Worm (Caenorhabditis elegans) whole organism, L3 larva: ENCODE measurements around the gene gtf-2H4.

Experiments used
- aly-2 ChIP-seq: fragments of 150-350 bp; optimal IDR thresholded peaks from 2 replicates; lab custom pipeline; 2014; ENCODE audit warnings: missing biosample characterization, missing genetic modification characterization
- ama-1 ChIP-seq: fragments of 150-350 bp; optimal IDR thresholded peaks from 2 replicates; lab custom pipeline; 2018
- egl-27 ChIP-seq: sonication (generic microtip); optimal IDR thresholded peaks from 4 replicates; lab custom pipeline; 2017; ENCODE audit warnings: missing biosample characterization, missing genetic modification reagents, missing genetic modification characterization
- nhr-11 ChIP-seq: fragments of 150-350 bp; optimal IDR thresholded peaks from 2 replicates; lab custom pipeline; 2014; ENCODE audit warnings: missing biosample characterization, missing genetic modification characterization
- nhr-77 ChIP-seq: fragments of 150-350 bp; optimal IDR thresholded peaks from 2 replicates; lab custom pipeline; 2014; ENCODE audit warnings: missing biosample characterization, missing genetic modification characterization
- sea-2 ChIP-seq: fragments of 150-350 bp; sonication (generic microtip); optimal IDR thresholded peaks from 4 replicates; lab custom pipeline; 2014; ENCODE audit warnings: missing biosample characterization, missing genetic modification reagents, missing genetic modification characterization
- skn-1 ChIP-seq: fragments of 150-350 bp; optimal IDR thresholded peaks from 2 replicates; lab custom pipeline; 2014; ENCODE audit warnings: missing biosample characterization, missing genetic modification characterization
- unc-39 ChIP-seq: sonication (generic microtip); optimal IDR thresholded peaks from 4 replicates; lab custom pipeline; 2017; ENCODE audit warnings: missing biosample characterization, missing genetic modification characterization
- unc-62 ChIP-seq: fragments of 150-350 bp; sonication (generic microtip); optimal IDR thresholded peaks from 4 replicates; lab custom pipeline; 2014; ENCODE audit warnings: missing biosample characterization, missing genetic modification reagents, missing genetic modification characterization

DNA sequence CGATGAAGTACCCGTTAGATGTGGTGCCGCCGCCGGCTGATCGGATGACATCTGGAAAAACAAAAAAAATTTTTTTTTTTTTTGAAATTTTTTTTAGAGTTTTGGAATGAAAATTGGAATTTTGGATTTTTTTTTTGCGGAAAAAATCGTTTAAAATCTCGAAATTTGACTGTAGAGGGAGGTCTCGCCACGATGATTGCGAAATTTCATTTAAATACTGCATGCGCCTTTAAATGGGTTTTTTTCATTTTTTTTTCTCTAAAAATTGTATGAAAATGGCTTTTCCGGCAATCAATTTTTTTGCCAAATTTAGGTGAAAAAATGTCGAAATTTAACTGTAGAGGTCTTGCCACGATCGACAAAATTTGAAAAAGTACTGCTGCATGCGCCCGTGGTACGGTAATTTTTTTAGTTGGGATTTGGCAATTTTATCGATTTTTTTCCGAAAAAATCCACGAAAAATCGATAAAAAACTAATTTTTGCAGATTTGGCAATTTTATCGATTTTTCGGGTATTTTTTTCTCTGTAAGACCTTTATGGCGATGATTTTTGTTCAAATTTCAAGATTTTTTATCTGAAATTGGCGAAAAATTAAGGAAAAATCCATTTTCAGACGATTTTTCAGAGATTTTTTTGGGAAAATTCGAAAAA, at the start of gene gtf-2H4:
- TF ChIP-seq egl-27 (tag; lab: Kevin White, UChicago), result no peak
- TF ChIP-seq nhr-11 (tag; lab: Kevin White, UChicago), result no peak
- TF ChIP-seq unc-39, result no peak
- no peak for TF ChIP-seq unc-62 (GFP tag; lab: Kevin White, UChicago)
- TF ChIP-seq ama-1 (lab: Kevin White, UChicago), result no peak
- TF ChIP-seq sea-2 (GFP tag; lab: Kevin White, UChicago), result no peak
- TF ChIP-seq skn-1 (tag; lab: Kevin White, UChicago), result no peak
- no peak for TF ChIP-seq aly-2 (tag; lab: Kevin White, UChicago)
- TF ChIP-seq nhr-77, result no peak
